Fruit fly (Drosophila melanogaster): Measurements from ENCODE around the gene CG33160.

Gene CG33160

dm6 chr3L:3208895-3209294 is 2.7 kb upstream of the CG33160 start, which contains the start of the genes CG32269 and CG32270:
TSS of gene CG32269 (minus strand) at chr3L:3208985.
TSS of gene CG32270 (minus strand) at chr3L:3208985.
- TF ChIP-seq CG8478 (optimal IDR thresholded peaks at IDR 0.05) = no peak
- TF ChIP-seq CTCF (optimal IDR thresholded peaks at IDR 0.05) = no peak

dm6 chr3L:3205349-3205748 is 814 bp downstream of the CG33160 start, which contains the start of gene CG32277:
TSS of gene CG32277 (minus strand) at chr3L:3205449.
- TF ChIP-seq CG8478 (optimal IDR thresholded peaks at IDR 0.05) (no peak), CTCF (optimal IDR thresholded peaks at IDR 0.05) (no peak)

dm6 chr3L:3204348-3204747 is 1.8 kb downstream of the CG33160 start, which contains the start of gene CG33159:
TSS of gene CG33159 (minus strand) at chr3L:3204448.
- TF ChIP-seq CTCF (optimal IDR thresholded peaks at IDR 0.05) (no peak), CG8478 (optimal IDR thresholded peaks at IDR 0.05) (no peak)

- no peak for TF ChIP-seq CTCF (optimal IDR thresholded peaks at IDR 0.05)
- TF ChIP-seq CG8478 (optimal IDR thresholded peaks at IDR 0.05) = no peak
These were observed 3.1 kb downstream of the CG33160 start, which contains the start of gene CG32271 for dm6 chr3L:3203062-3203461. TSS of gene CG32271 (minus strand) at chr3L:3203162.

dm6 chr3L:3198447-3199402 is 7.4 kb downstream of the CG33160 start, which contains the start of the genes CG32276 and gry:
TSS of gene CG32276 (minus strand) at chr3L:3199047.
TSS of gene gry (plus strand) at chr3L:3199090.
- TF ChIP-seq CTCF (optimal IDR thresholded peaks at IDR 0.05) (no peak), CG8478 (optimal IDR thresholded peaks at IDR 0.05) (no peak)

- TF ChIP-seq CTCF (optimal IDR thresholded peaks at IDR 0.05) (peak in 1 of 2 experiments; percentile 39), CG8478 (optimal IDR thresholded peaks at IDR 0.05) (no peak)
These were observed 8.7 kb downstream of the CG33160 start, which contains the start of gene CG14966 for dm6 chr3L:3197464-3197863. TSS of gene CG14966 (minus strand) at chr3L:3197631.

- TF ChIP-seq CG8478 (optimal IDR thresholded peaks at IDR 0.05) (no peak), CTCF (optimal IDR thresholded peaks at IDR 0.05) (no peak)
These were observed 12.1 kb downstream of the CG33160 start for dm6 chr3L:3194059-3194458.

dm6 chr3L:3192912-3193311 is 13.3 kb downstream of the CG33160 start, which contains the start of gene Hsp83:
TSS of gene Hsp83 (plus strand) at chr3L:3192969.
- TF ChIP-seq CTCF (optimal IDR thresholded peaks at IDR 0.05) (no peak), CG8478 (optimal IDR thresholded peaks at IDR 0.05) (no peak)

dm6 chr3L:3192333-3192894 is 13.7 kb downstream of the CG33160 start, which contains the start of gene CG14965:
TSS of gene CG14965 (minus strand) at chr3L:3192491.
- no peak for TF ChIP-seq CTCF (optimal IDR thresholded peaks at IDR 0.05)
- no peak for TF ChIP-seq CG8478 (optimal IDR thresholded peaks at IDR 0.05)

dm6 chr3L:3189647-3190046 is 16.5 kb downstream of the CG33160 start, which contains the start of the genes CG42525 and CG14958:
TSS of gene CG42525 (minus strand) at chr3L:3189747.
TSS of gene CG14958 (plus strand) at chr3L:3189978.
- TF ChIP-seq CG8478 (optimal IDR thresholded peaks at IDR 0.05) (no peak), CTCF (optimal IDR thresholded peaks at IDR 0.05) (no peak)

dm6 chr3L:3187263-3187662 is 18.9 kb downstream of the CG33160 start, which contains the start of gene CG14957:
TSS of gene CG14957 (plus strand) at chr3L:3187563.
- TF ChIP-seq CTCF (optimal IDR thresholded peaks at IDR 0.05) (no peak), CG8478 (optimal IDR thresholded peaks at IDR 0.05) (no peak)

dm6 chr3L:3186364-3186763 is 19.8 kb downstream of the CG33160 start, which contains the start of gene CG32284:
TSS of gene CG32284 (plus strand) at chr3L:3186664.
- TF ChIP-seq CG8478 (optimal IDR thresholded peaks at IDR 0.05) (no peak), CTCF (optimal IDR thresholded peaks at IDR 0.05) (no peak)

- TF ChIP-seq CG8478 (optimal IDR thresholded peaks at IDR 0.05) (no peak), CTCF (optimal IDR thresholded peaks at IDR 0.05) (no peak)
These were observed 22.1 kb downstream of the CG33160 start, which contains the start of gene CG42494 for dm6 chr3L:3184104-3184503. TSS of gene CG42494 (plus strand) at chr3L:3184404.

- TF ChIP-seq CTCF (optimal IDR thresholded peaks at IDR 0.05) (no peak), CG8478 (optimal IDR thresholded peaks at IDR 0.05) (no peak)
These were observed 26.7 kb downstream of the CG33160 start for dm6 chr3L:3179474-3179873.

dm6 chr3L:3178530-3179096 is 27.6 kb downstream of the CG33160 start, which contains the start of the genes MnM and Girdin:
TSS of gene MnM (minus strand) at chr3L:3178580.
TSS of gene Girdin (plus strand) at chr3L:3178930.
- TF ChIP-seq CG8478 (optimal IDR thresholded peaks at IDR 0.05) (no peak), CTCF (optimal IDR thresholded peaks at IDR 0.05) (peak in 1 of 2 experiments; percentile 46)
